Worm (Caenorhabditis elegans) whole organism, early embryonic: ENCODE results near the gene puf-5.

Experiments used
- B0310.2 ChIP-seq: sonication (generic microtip); optimal IDR thresholded peaks from 2 replicates; lab custom pipeline; 2016; ENCODE audit warnings: mild to moderate bottlenecking, missing genetic modification characterization, missing compliant biosample characterization
- F13C5.2 ChIP-seq: sonication (generic microtip); optimal IDR thresholded peaks from 2 replicates; lab custom pipeline; 2017; ENCODE audit warnings: mild to moderate bottlenecking, missing genetic modification characterization, inconsistent platforms, missing compliant biosample characterization
- aly-1 ChIP-seq: sonication (generic microtip); optimal IDR thresholded peaks from 2 replicates; lab custom pipeline; 2016; ENCODE audit warnings: missing genetic modification characterization, missing compliant biosample characterization
- ama-1 ChIP-seq: fragments of 150-350 bp; optimal IDR thresholded peaks from 2 replicates; lab custom pipeline; 2014
- ceh-13 ChIP-seq: fragments of 200-800 bp; sonication (Bioruptor generic); optimal IDR thresholded peaks from 2 replicates; lab custom pipeline; 2018; ENCODE audit warnings: mild to moderate bottlenecking, missing genetic modification characterization, missing compliant biosample characterization
- ceh-36 ChIP-seq: sonication (generic microtip); optimal IDR thresholded peaks from 2 replicates; lab custom pipeline; 2016; ENCODE audit warnings: missing genetic modification characterization, inconsistent platforms, missing compliant biosample characterization
- ets-7 ChIP-seq: sonication (generic microtip); optimal IDR thresholded peaks from 2 replicates; lab custom pipeline; 2016; ENCODE audit warnings: missing genotype, missing genetic modification characterization, missing compliant biosample characterization
- flt-1 ChIP-seq: fragments of 200-800 bp; sonication (Bioruptor generic); IDR thresholded peaks from 2 replicates; pipeline ENCODE4 v1.3.6; 2022; ENCODE audit warnings: missing genetic modification characterization, missing compliant biosample characterization
- hmbx-1 ChIP-seq: sonication (generic microtip); optimal IDR thresholded peaks from 2 replicates; lab custom pipeline; 2016; ENCODE audit warnings: mild to moderate bottlenecking, missing genetic modification characterization, missing compliant biosample characterization
- hmg-4 ChIP-seq: fragments of 200-800 bp; sonication (Bioruptor generic); optimal IDR thresholded peaks from 2 replicates; lab custom pipeline; 2018; ENCODE audit warnings: mild to moderate bottlenecking, missing genetic modification characterization, missing compliant biosample characterization
- hnd-1 ChIP-seq: sonication (generic microtip); optimal IDR thresholded peaks from 2 replicates; lab custom pipeline; 2016; ENCODE audit warnings: missing genetic modification characterization, missing compliant biosample characterization
- pes-1 ChIP-seq: fragments of 200-800 bp; sonication (Bioruptor generic); IDR thresholded peaks from 2 replicates; pipeline ENCODE4 v1.3.6; 2022; ENCODE audit warnings: missing genetic modification reagents, missing genetic modification characterization, missing compliant biosample characterization
- scrt-1 ChIP-seq: fragments of 200-800 bp; sonication (Bioruptor generic); IDR thresholded peaks from 2 replicates; pipeline ENCODE4 v1.3.6; 2022; ENCODE audit warnings: missing genetic modification characterization, missing compliant biosample characterization
- sea-1 ChIP-seq: fragments of 200-800 bp; sonication (Bioruptor generic); conservative IDR thresholded peaks from 2 replicates; pipeline ENCODE4 v1.3.6; 2022; ENCODE audit warnings: missing genetic modification characterization, missing compliant biosample characterization
- tbx-11 ChIP-seq: fragments of 200-800 bp; sonication (Bioruptor generic); IDR thresholded peaks from 2 replicates; pipeline ENCODE4 v1.3.6; 2022; ENCODE audit warnings: missing genetic modification characterization, missing compliant biosample characterization
- tbx-37 ChIP-seq: fragments of 200-800 bp; sonication (Bioruptor generic); conservative IDR thresholded peaks from 2 replicates; pipeline ENCODE4 v1.3.6; 2022; ENCODE audit warnings: missing genetic modification reagents, missing genetic modification characterization, missing compliant biosample characterization
- tra-4 ChIP-seq: sonication (generic microtip); optimal IDR thresholded peaks from 2 replicates; lab custom pipeline; 2017; ENCODE audit warnings: missing genetic modification characterization, missing compliant biosample characterization

puf-5 gene

DNA sequence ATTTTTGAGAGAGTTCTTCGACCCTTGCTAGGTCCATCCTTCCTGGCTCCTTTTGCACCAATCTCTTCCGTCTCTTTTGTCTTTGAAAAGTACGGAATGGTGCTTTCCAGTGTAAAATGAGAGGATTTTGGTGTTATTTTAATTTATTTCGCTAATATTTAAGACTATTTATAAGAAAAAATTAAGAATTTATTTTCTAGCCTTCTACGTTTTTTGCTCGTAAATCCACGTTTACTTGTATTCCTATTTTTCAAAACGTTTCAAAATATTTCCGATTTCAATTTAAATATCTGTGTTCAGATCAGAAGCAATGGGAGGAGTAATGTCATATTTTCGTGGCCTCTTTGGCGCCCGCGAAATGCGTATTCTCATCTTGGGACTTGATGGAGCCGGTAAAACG, 6.4 kb downstream of the puf-5 start, which contains the start of gene arl-1:
Gene arl-1, plus strand, starts transcription at position 301 of the 400 bp plus-strand sequence.
- TF ChIP-seq ama-1 (lab: Kevin White, UChicago) (no peak), flt-1 (GFP tag; lab: Robert Waterston, UW) (no peak), sea-1 (no peak), hmg-4 (GFP tag; lab: Kevin White, UChicago) (no peak), pes-1 (GFP tag; lab: Robert Waterston, UW) (no peak), ceh-36 (tag; lab: Kevin White, UChicago) (no peak), ets-7 (tag; lab: Kevin White, UChicago) (no peak), F13C5.2 (no peak)

DNA sequence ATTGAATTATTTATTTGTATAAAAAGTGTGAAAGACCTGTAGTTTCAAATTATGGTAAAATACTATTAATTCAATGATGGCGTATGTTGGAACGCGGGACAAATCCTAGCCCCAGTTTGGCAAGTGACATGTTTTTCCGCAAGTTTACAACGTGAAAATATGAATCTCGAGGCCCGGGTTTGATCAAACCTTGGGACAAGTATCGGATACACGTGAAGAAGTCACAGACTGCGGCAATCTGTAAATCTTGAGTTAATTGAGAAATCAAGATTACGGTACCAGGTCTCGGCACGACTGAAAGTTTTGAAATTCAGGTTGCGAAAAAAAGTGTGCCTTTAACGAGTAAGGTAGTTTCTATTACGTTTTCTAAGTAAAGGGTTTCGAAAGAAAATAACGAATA, 7.7 kb downstream of the puf-5 start:
- TF ChIP-seq aly-1 (tag; lab: Kevin White, UChicago), result no peak
- no peak for TF ChIP-seq F13C5.2
- TF ChIP-seq ama-1 (lab: Kevin White, UChicago), result peak; percentile 54
- no peak for TF ChIP-seq scrt-1
- TF ChIP-seq ets-7 (tag; lab: Kevin White, UChicago), result no peak
- no peak for TF ChIP-seq tbx-11 (GFP tag; lab: Robert Waterston, UW)
- no peak for TF ChIP-seq hmg-4 (GFP tag; lab: Kevin White, UChicago)

DNA sequence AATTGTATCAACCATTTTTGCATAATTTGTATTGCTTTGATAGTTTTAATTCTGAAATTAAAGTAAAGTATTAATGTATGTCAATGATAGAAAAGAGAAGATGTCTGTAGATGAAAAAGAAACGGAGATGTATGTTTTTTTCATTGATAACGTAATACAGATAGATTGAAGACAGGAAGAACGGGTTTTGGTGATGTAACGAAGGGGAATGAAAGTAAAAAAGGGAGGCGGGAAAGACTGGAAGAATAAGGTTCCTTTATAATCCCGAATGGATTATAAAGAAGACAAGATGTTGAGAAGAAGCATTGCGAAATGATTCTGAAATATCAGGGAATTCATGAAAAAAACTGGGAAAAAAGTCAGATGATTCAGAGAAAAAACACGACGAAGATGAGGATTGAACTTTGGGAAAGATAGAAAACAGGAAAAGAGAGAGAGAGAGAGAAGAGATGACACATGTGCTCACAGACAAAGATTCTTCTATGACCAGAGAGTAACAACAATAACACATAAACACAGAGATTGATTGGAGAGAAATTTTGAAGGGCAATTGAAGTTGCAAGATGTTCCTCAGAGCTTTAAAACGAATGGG, 9.8 kb downstream of the puf-5 start, which contains the start of gene F54C9.11:
Gene F54C9.11, minus strand, starts transcription at position 51 of the 592 bp plus-strand sequence.
- TF ChIP-seq hnd-1, result no peak
- TF ChIP-seq B0310.2 (tag; lab: Kevin White, UChicago), result no peak
- TF ChIP-seq ceh-36 (tag; lab: Kevin White, UChicago), result no peak
- TF ChIP-seq tra-4 (tag; lab: Kevin White, UChicago), result no peak
- TF ChIP-seq pes-1 (GFP tag; lab: Robert Waterston, UW), result no peak
- no peak for TF ChIP-seq tbx-11 (GFP tag; lab: Robert Waterston, UW)
- no peak for TF ChIP-seq sea-1
- no peak for TF ChIP-seq ama-1 (lab: Kevin White, UChicago)
- no peak for TF ChIP-seq ets-7 (tag; lab: Kevin White, UChicago)
- TF ChIP-seq F13C5.2, result no peak
- no peak for TF ChIP-seq flt-1 (GFP tag; lab: Robert Waterston, UW)
- no peak for TF ChIP-seq ceh-13 (GFP tag; lab: Kevin White, UChicago)
- no peak for TF ChIP-seq hmg-4 (GFP tag; lab: Kevin White, UChicago)
- no peak for TF ChIP-seq aly-1 (tag; lab: Kevin White, UChicago)
- no peak for TF ChIP-seq tbx-37 (GFP tag; lab: Robert Waterston, UW)
- TF ChIP-seq scrt-1, result no peak
- TF ChIP-seq hmbx-1 (tag; lab: Kevin White, UChicago), result no peak

DNA sequence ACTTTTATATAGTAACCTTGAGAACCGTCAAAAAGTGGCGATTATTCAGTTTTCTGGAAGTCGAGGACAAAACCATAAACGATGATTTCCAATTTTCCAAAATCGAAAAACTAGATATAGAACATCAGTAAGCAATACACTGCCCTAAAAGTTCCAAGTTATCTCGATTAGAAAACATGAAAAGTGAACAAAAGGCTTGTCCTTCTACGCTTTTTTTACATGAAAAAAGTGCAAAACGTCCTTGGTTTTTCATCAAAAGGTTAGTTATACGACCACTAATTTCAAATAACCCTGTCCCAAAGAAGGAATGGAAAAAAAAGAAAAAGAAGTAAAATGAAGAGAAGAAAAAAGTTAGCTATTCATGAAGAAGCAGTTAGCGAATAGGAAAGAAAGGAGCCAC, 10.6 kb downstream of the puf-5 start:
- no peak for TF ChIP-seq tbx-11 (GFP tag; lab: Robert Waterston, UW)
- no peak for TF ChIP-seq F13C5.2
- TF ChIP-seq aly-1 (tag; lab: Kevin White, UChicago), result no peak
- TF ChIP-seq hmbx-1 (tag; lab: Kevin White, UChicago), result no peak
- TF ChIP-seq scrt-1, result no peak
- no peak for TF ChIP-seq ama-1 (lab: Kevin White, UChicago)
- TF ChIP-seq ceh-36 (tag; lab: Kevin White, UChicago), result no peak

DNA sequence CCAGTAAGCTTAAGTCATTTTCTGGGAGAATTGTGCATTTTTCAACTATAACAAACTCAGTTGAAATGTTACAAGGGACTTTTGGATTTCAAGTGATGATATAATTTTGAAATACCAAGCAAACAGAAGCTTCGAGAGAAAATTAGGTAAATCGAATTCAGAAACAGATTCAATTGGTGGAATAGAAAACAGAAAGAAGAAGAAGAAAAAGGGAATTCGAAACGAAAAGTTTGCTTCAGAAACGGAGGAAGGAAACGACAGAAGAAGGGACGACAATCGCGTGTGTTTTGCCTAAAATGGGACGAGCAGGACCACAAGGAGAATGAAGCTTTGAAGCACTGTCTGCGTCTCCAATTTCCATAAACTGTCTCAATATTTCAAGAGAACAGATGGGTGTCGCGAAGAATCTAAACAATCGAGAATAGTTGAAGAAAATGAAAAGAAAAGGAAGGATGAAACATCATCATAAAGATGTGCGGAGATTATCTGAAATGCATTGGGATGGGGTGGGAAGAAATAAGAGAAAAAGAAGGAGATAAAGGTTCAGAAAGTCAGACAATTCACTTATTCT, 12.4 kb downstream of the puf-5 start:
- TF ChIP-seq sea-1 (no peak), tbx-11 (GFP tag; lab: Robert Waterston, UW) (no peak), ama-1 (lab: Kevin White, UChicago) (no peak), ceh-36 (tag; lab: Kevin White, UChicago) (no peak), B0310.2 (tag; lab: Kevin White, UChicago) (no peak), aly-1 (tag; lab: Kevin White, UChicago) (no peak), tra-4 (tag; lab: Kevin White, UChicago) (no peak), ceh-13 (GFP tag; lab: Kevin White, UChicago) (no peak), hnd-1 (no peak), pes-1 (GFP tag; lab: Robert Waterston, UW) (no peak), flt-1 (GFP tag; lab: Robert Waterston, UW) (no peak), scrt-1 (no peak), ets-7 (tag; lab: Kevin White, UChicago) (no peak), hmg-4 (GFP tag; lab: Kevin White, UChicago) (no peak), hmbx-1 (tag; lab: Kevin White, UChicago) (no peak), F13C5.2 (no peak), tbx-37 (GFP tag; lab: Robert Waterston, UW) (no peak)

DNA sequence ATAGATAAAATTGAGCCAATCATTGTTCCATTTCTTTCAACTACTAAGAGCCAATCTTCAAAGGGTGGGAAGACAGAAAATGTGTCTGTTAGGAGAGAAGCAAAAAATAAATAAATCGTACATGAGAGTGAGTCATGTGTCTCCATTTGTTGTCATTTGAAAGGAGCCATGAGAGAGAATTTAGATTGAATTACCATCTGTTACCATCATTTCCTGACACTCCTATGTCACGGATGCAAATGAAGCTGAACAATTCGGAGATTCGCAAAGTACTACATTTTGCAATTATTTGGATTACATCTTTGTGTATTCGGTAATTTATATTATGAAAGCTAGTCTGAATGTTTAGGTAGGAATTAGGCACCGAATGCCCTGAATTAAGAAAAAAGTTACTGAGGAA, 13.1 kb downstream of the puf-5 start:
- TF ChIP-seq ceh-13 (GFP tag; lab: Kevin White, UChicago) (no peak), sea-1 (no peak), ama-1 (lab: Kevin White, UChicago) (no peak), aly-1 (tag; lab: Kevin White, UChicago) (no peak), ceh-36 (tag; lab: Kevin White, UChicago) (no peak), tbx-11 (GFP tag; lab: Robert Waterston, UW) (no peak), flt-1 (GFP tag; lab: Robert Waterston, UW) (no peak), hmg-4 (GFP tag; lab: Kevin White, UChicago) (no peak), F13C5.2 (no peak), pes-1 (GFP tag; lab: Robert Waterston, UW) (no peak), tra-4 (tag; lab: Kevin White, UChicago) (no peak), scrt-1 (no peak), hnd-1 (no peak), tbx-37 (GFP tag; lab: Robert Waterston, UW) (no peak), hmbx-1 (tag; lab: Kevin White, UChicago) (no peak), ets-7 (tag; lab: Kevin White, UChicago) (no peak), B0310.2 (tag; lab: Kevin White, UChicago) (no peak)

DNA sequence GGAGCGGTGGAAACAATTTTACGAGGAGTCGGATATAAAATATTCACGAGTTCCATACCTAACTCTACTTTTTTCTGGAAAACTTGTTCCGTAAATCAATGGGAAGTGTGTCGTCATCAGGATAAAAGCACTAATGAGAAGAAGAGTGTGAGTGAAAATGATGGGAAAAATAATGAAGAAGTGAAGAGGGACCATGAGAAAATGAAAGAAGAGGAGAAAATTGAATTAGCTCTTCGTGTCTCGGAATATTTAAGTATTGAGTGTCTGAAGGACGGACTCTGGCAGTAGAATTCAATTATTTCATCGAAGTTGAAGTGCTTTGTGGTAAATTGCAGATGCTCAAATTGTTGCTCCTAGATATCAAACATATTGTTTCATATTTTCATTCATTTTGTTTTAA, 13.9 kb downstream of the puf-5 start:
- TF ChIP-seq flt-1 (GFP tag; lab: Robert Waterston, UW) (no peak), ama-1 (lab: Kevin White, UChicago) (no peak), hmg-4 (GFP tag; lab: Kevin White, UChicago) (no peak), pes-1 (GFP tag; lab: Robert Waterston, UW) (no peak), aly-1 (tag; lab: Kevin White, UChicago) (no peak), tbx-11 (GFP tag; lab: Robert Waterston, UW) (no peak), F13C5.2 (no peak), ceh-13 (GFP tag; lab: Kevin White, UChicago) (no peak), ets-7 (tag; lab: Kevin White, UChicago) (no peak), B0310.2 (tag; lab: Kevin White, UChicago) (no peak), tbx-37 (GFP tag; lab: Robert Waterston, UW) (no peak), tra-4 (tag; lab: Kevin White, UChicago) (no peak), sea-1 (no peak), hnd-1 (no peak)
